Fruit fly (Drosophila melanogaster): ENCODE data around the gene Mob2.

- TF ChIP-seq EcR (GFP tag; optimal IDR thresholded peaks at IDR 0.05) (no peak), CG8478 (optimal IDR thresholded peaks at IDR 0.05) (peak; percentile 56), pan (optimal IDR thresholded peaks at IDR 0.05) (no peak), usp (GFP tag; optimal IDR thresholded peaks at IDR 0.05) (no peak), psq (optimal IDR thresholded peaks at IDR 0.05) (no peak)
These were observed 8.9 kb downstream of the Mob2 start for dm6 chr3L:11552996-11553671.

Measured in whole organism.